Worm (Caenorhabditis elegans): ENCODE results near the gene F59B10.6.

The F59B10.6 gene

ce11 chrII:10527649-10528134 lies 3.4 kb upstream of the F59B10.6 start, which contains the start of gene mab-10 (continued):
- TF ChIP-seq C06A6.2 (GFP tag; conservative IDR thresholded peaks at IDR 0.05) (peak; percentile 42; the same call in 1 of the 2 replicates), rpc-1 (optimal IDR thresholded peaks at IDR 0.05) (no peak), rpc-1 (tag; optimal IDR thresholded peaks at IDR 0.05) (no peak), ztf-25 (GFP tag; IDR thresholded peaks at IDR 0.05) (no peak)

- TF ChIP-seq F23B12.7 (tag; optimal IDR thresholded peaks at IDR 0.05; ENCODE audit: insufficient read depth) (no peak), hsf-1 (GFP tag; IDR thresholded peaks at IDR 0.05) (no peak), ztf-18 (tag; optimal IDR thresholded peaks at IDR 0.05) (no peak), let-526 (GFP tag; IDR thresholded peaks at IDR 0.05) (no peak), pha-4 (tag; optimal IDR thresholded peaks at IDR 0.05) (no peak)
Observed at ce11 chrII:10525134-10525533, 860 bp upstream of the F59B10.6 start.

- no peak for TF ChIP-seq Y53G8AR.9 (GFP tag; conservative IDR thresholded peaks at IDR 0.05)
- no peak for TF ChIP-seq xnd-1 (tag; optimal IDR thresholded peaks at IDR 0.05)
- no peak for TF ChIP-seq mel-28 (tag; optimal IDR thresholded peaks at IDR 0.05; ENCODE audit: borderline replicate concordance)
- TF ChIP-seq rpc-1 (optimal IDR thresholded peaks at IDR 0.05) = no peak
- no peak for TF ChIP-seq rpc-1 (tag; optimal IDR thresholded peaks at IDR 0.05)
- no peak for TF ChIP-seq pbrm-1 (GFP tag; IDR thresholded peaks at IDR 0.05)
- no peak for TF ChIP-seq pha-4 (tag; optimal IDR thresholded peaks at IDR 0.05)
- TF ChIP-seq Y56A3A.18 (GFP tag; IDR thresholded peaks at IDR 0.05) = no peak
- no peak for TF ChIP-seq D2030.7 (GFP tag; IDR thresholded peaks at IDR 0.05)
Observed at ce11 chrII:10523583-10523982, 691 bp downstream of the F59B10.6 start, which contains the start of gene F59B10.5. Gene F59B10.5 (minus strand): TSS chrII:10523683.

ce11 chrII:10523031-10523430 lies 1.2 kb downstream of the F59B10.6 start:
- TF ChIP-seq unc-62 (GFP tag; optimal IDR thresholded peaks at IDR 0.05) = no peak
- no peak for TF ChIP-seq C17E4.6 (GFP tag; IDR thresholded peaks at IDR 0.05)
- no peak for TF ChIP-seq ztf-6 (GFP tag; IDR thresholded peaks at IDR 0.05)
- no peak for TF ChIP-seq aptf-2 (GFP tag; conservative IDR thresholded peaks at IDR 0.05)
- TF ChIP-seq lag-1 (GFP tag; IDR thresholded peaks at IDR 0.05) = no peak
- TF ChIP-seq let-526 (GFP tag; IDR thresholded peaks at IDR 0.05) = no peak
- TF ChIP-seq hsf-1 (GFP tag; IDR thresholded peaks at IDR 0.05) = no peak
- TF ChIP-seq hlh-12 (tag; optimal IDR thresholded peaks at IDR 0.05) = no peak
- TF ChIP-seq nfya-1 (tag; optimal IDR thresholded peaks at IDR 0.05; ENCODE audit: borderline replicate concordance, insufficient read depth) = no peak
- TF ChIP-seq dpl-1 (GFP tag; optimal IDR thresholded peaks at IDR 0.05) = no peak
- TF ChIP-seq Y53G8AR.9 (GFP tag; conservative IDR thresholded peaks at IDR 0.05) = no peak

- TF ChIP-seq fkh-3 (tag; optimal IDR thresholded peaks at IDR 0.05) = no peak
Observed at ce11 chrII:10519863-10520262, 4.4 kb downstream of the F59B10.6 start.

- TF ChIP-seq pha-4 (tag; optimal IDR thresholded peaks at IDR 0.05) = no peak
- no peak for TF ChIP-seq hmg-1.2 (GFP tag; IDR thresholded peaks at IDR 0.05)
- no peak for TF ChIP-seq ceh-27 (GFP tag; optimal IDR thresholded peaks at IDR 0.05)
- TF ChIP-seq snpc-1.1 (tag; optimal IDR thresholded peaks at IDR 0.05; ENCODE audit: insufficient read depth) = no peak
- TF ChIP-seq F33H1.4 (GFP tag; IDR thresholded peaks at IDR 0.05) = no peak
- no peak for TF ChIP-seq B0019.2 (GFP tag; conservative IDR thresholded peaks at IDR 0.05)
- TF ChIP-seq rcor-1 (GFP tag; IDR thresholded peaks at IDR 0.05) = no peak
- TF ChIP-seq Y53G8AR.9 (GFP tag; conservative IDR thresholded peaks at IDR 0.05) = no peak
- no peak for TF ChIP-seq ceh-79 (tag; optimal IDR thresholded peaks at IDR 0.05)
- TF ChIP-seq zim-3 (tag; optimal IDR thresholded peaks at IDR 0.05) = no peak
- no peak for TF ChIP-seq T26A5.8 (tag; optimal IDR thresholded peaks at IDR 0.05)
- no peak for TF ChIP-seq rec-8 (tag; optimal IDR thresholded peaks at IDR 0.05)
- no peak for TF ChIP-seq ztf-22 (GFP tag; optimal IDR thresholded peaks at IDR 0.05)
- no peak for TF ChIP-seq dpff-1 (tag; optimal IDR thresholded peaks at IDR 0.05)
- no peak for TF ChIP-seq let-607 (tag; optimal IDR thresholded peaks at IDR 0.05)
- TF ChIP-seq ceh-100 (GFP tag; IDR thresholded peaks at IDR 0.05) = no peak
- no peak for TF ChIP-seq K11D2.4 (GFP tag; IDR thresholded peaks at IDR 0.05)
- TF ChIP-seq die-1 (tag; optimal IDR thresholded peaks at IDR 0.05) = no peak
Observed at ce11 chrII:10519017-10519416, 5.3 kb downstream of the F59B10.6 start, which contains the start of gene F59B10.4. Gene F59B10.4 (minus strand): TSS chrII:10519117.

Measured in whole organism, young adult.